Worm (Caenorhabditis elegans): ENCODE results near the gene T09F5.10.

ce11 chrV:15225650-15226049, 45.8 kb downstream of the T09F5.10 start, which contains the start of gene srw-14:
- TF ChIP-seq dao-5 (tag; optimal IDR thresholded peaks at IDR 0.05), result no peak
- no peak for TF ChIP-seq him-1 (tag; optimal IDR thresholded peaks at IDR 0.05)

Data from whole organism, L4/young adult.